Worm (Caenorhabditis elegans) whole organism, young adult: Measurements from ENCODE around the gene cyp-13A6.
A peak's percentile ranks its signal among the peaks of the same experiment; 100 is the strongest.

Experiments used
- F33H1.4 ChIP-seq: fragments of 200-800 bp; sonication (Bioruptor generic); IDR thresholded peaks from 2 replicates; pipeline ENCODE4 v1.3.6; 2022; ENCODE audit warnings: missing genetic modification reagents, missing genetic modification characterization, missing compliant biosample characterization
- F49E8.2 ChIP-seq: sonication (generic microtip); optimal IDR thresholded peaks from 3 replicates; lab custom pipeline; 2017; ENCODE audit warnings: missing genetic modification characterization, mild to moderate bottlenecking, missing compliant biosample characterization, antibody characterized with exemption, moderate library complexity; ENCODE audit not compliant: insufficient read depth
- F57A8.1 ChIP-seq: fragments of 200-800 bp; sonication (Bioruptor generic); optimal IDR thresholded peaks from 2 replicates; lab custom pipeline; 2018; ENCODE audit warnings: mild to moderate bottlenecking, missing genetic modification characterization, moderate library complexity, missing compliant biosample characterization
- T26A5.8 ChIP-seq: sonication (generic microtip); optimal IDR thresholded peaks from 2 replicates; lab custom pipeline; 2016; ENCODE audit warnings: missing genetic modification characterization, missing compliant biosample characterization
- Y53G8AR.9 ChIP-seq: fragments of 200-800 bp; sonication (Bioruptor generic); conservative IDR thresholded peaks from 2 replicates; pipeline ENCODE4 v1.3.6; 2022; ENCODE audit warnings: missing genetic modification reagents, missing genetic modification characterization, missing compliant biosample characterization
- Y67H2A.10 ChIP-seq: fragments of 200-800 bp; sonication (Bioruptor generic); conservative IDR thresholded peaks from 2 replicates; pipeline ENCODE4 v1.3.6; 2022; ENCODE audit warnings: missing genetic modification reagents, missing genetic modification characterization, missing compliant biosample characterization
- akir-1 ChIP-seq: fragments of 200-800 bp; sonication (Bioruptor generic); optimal IDR thresholded peaks from 2 replicates; lab custom pipeline; 2018; ENCODE audit warnings: mild to moderate bottlenecking, missing genetic modification characterization, moderate library complexity, missing compliant biosample characterization
- ama-1 ChIP-seq, 3 experiments: fragments of 150-350 bp in 1 of 3; sonication (generic microtip) in 2 of 3; optimal IDR thresholded peaks; 2 replicates each; lab custom pipeline; 2014 to 2018; ENCODE audit warnings: missing biosample characterization in 2 of 3, missing genetic modification characterization in 2 of 3, missing genetic modification reagents in 2 of 3
- aptf-2 ChIP-seq: fragments of 200-800 bp; sonication (Bioruptor generic); conservative IDR thresholded peaks from 2 replicates; pipeline ENCODE4 v1.3.6; 2022; ENCODE audit warnings: missing genetic modification reagents, missing genetic modification characterization, missing compliant biosample characterization
- aptf-3 ChIP-seq: fragments of 200-800 bp; sonication (Bioruptor generic); IDR thresholded peaks from 2 replicates; pipeline ENCODE4 v1.3.6; 2022; ENCODE audit warnings: missing genetic modification characterization, missing compliant biosample characterization
- attf-3 ChIP-seq: fragments of 200-800 bp; sonication (Bioruptor generic); conservative IDR thresholded peaks from 2 replicates; pipeline ENCODE4 v1.3.6; 2022; ENCODE audit warnings: missing genetic modification reagents, missing genetic modification characterization, missing compliant biosample characterization
- bed-2 ChIP-seq: fragments of 200-800 bp; sonication (Bioruptor generic); IDR thresholded peaks from 2 replicates; pipeline ENCODE4 v1.3.6; 2022; ENCODE audit warnings: missing genetic modification reagents, missing genetic modification characterization, missing compliant biosample characterization
- cebp-1 ChIP-seq, 2 experiments: fragments of 200-800 bp in 1 of 2; sonication (Bioruptor generic) in 1 of 2; sonication (generic microtip) in 1 of 2; IDR thresholded peaks in 1 of 2; optimal IDR thresholded peaks in 1 of 2; 2 replicates each; pipeline versions ENCODE4 v1.3.6 to Lab custom; 2017 to 2022; ENCODE audit warnings: missing compliant biosample characterization in 2 of 2, missing genetic modification characterization in 2 of 2, mild to moderate bottlenecking in 1 of 2, missing genetic modification reagents in 1 of 2, moderate library complexity in 1 of 2
- ceh-79 ChIP-seq: sonication (generic microtip); optimal IDR thresholded peaks from 2 replicates; lab custom pipeline; 2017; ENCODE audit warnings: mild to moderate bottlenecking, missing genetic modification characterization, missing compliant biosample characterization
- chd-7 ChIP-seq: sonication (generic microtip); optimal IDR thresholded peaks from 2 replicates; lab custom pipeline; 2016; ENCODE audit warnings: mild to moderate bottlenecking, missing genetic modification characterization, moderate library complexity, missing compliant biosample characterization
- dox-1 ChIP-seq: fragments of 200-800 bp; sonication (Bioruptor generic); IDR thresholded peaks from 2 replicates; pipeline ENCODE4 v1.3.6; 2022; ENCODE audit warnings: missing genetic modification reagents, missing genetic modification characterization, missing compliant biosample characterization
- lin-26 ChIP-seq: fragments of 200-800 bp; sonication (Bioruptor generic); IDR thresholded peaks from 2 replicates; pipeline ENCODE4 v1.3.6; 2022; ENCODE audit warnings: missing genetic modification reagents, missing genetic modification characterization, missing compliant biosample characterization
- lin-40 ChIP-seq: sonication (generic microtip); optimal IDR thresholded peaks from 2 replicates; lab custom pipeline; 2016; ENCODE audit warnings: missing genetic modification characterization, mild to moderate bottlenecking, missing compliant biosample characterization, missing genotype, missing genetic modification reagents
- lin-54 ChIP-seq: fragments of 200-800 bp; sonication (Bioruptor generic); optimal IDR thresholded peaks from 2 replicates; lab custom pipeline; 2018; ENCODE audit warnings: mild to moderate bottlenecking, missing genetic modification characterization, missing compliant biosample characterization
- lsl-1 ChIP-seq: fragments of 200-800 bp; sonication (Bioruptor generic); optimal IDR thresholded peaks from 2 replicates; lab custom pipeline; 2018; ENCODE audit warnings: mild to moderate bottlenecking, missing genetic modification characterization, moderate library complexity, missing compliant biosample characterization
- lsy-27 ChIP-seq: sonication (generic microtip); optimal IDR thresholded peaks from 2 replicates; lab custom pipeline; 2017; ENCODE audit warnings: missing genetic modification characterization, mild to moderate bottlenecking, missing compliant biosample characterization, antibody characterized with exemption, missing genotype, borderline replicate concordance; ENCODE audit not compliant: insufficient read depth
- madf-10 ChIP-seq: sonication (generic microtip); optimal IDR thresholded peaks from 2 replicates; lab custom pipeline; 2016; ENCODE audit warnings: mild to moderate bottlenecking, missing genetic modification characterization, missing compliant biosample characterization
- madf-3 ChIP-seq: fragments of 200-800 bp; sonication (Bioruptor generic); IDR thresholded peaks from 2 replicates; pipeline ENCODE4 v1.3.6; 2022; ENCODE audit warnings: missing genetic modification reagents, missing genetic modification characterization, missing compliant biosample characterization
- mel-28 ChIP-seq: sonication (generic microtip); optimal IDR thresholded peaks from 2 replicates; lab custom pipeline; 2016; ENCODE audit warnings: borderline replicate concordance, mild to moderate bottlenecking, missing genetic modification characterization, missing compliant biosample characterization
- mes-4 ChIP-seq: sonication (generic microtip); optimal IDR thresholded peaks from 2 replicates; lab custom pipeline; 2016; ENCODE audit warnings: missing genotype, missing genetic modification characterization, missing compliant biosample characterization
- mxl-1 ChIP-seq: sonication (generic microtip); optimal IDR thresholded peaks from 2 replicates; lab custom pipeline; 2016; ENCODE audit warnings: missing genetic modification characterization, missing compliant biosample characterization
- nfya-1 ChIP-seq: sonication (generic microtip); optimal IDR thresholded peaks from 2 replicates; lab custom pipeline; 2017; ENCODE audit warnings: antibody characterized with exemption, missing compliant biosample characterization, missing genetic modification characterization, borderline replicate concordance; ENCODE audit not compliant: insufficient read depth
- nhr-27 ChIP-seq: fragments of 200-800 bp; sonication (Bioruptor generic); optimal IDR thresholded peaks from 2 replicates; lab custom pipeline; 2018; ENCODE audit warnings: mild to moderate bottlenecking, missing genetic modification characterization, moderate library complexity, missing compliant biosample characterization
- nhr-80 ChIP-seq: sonication (generic microtip); optimal IDR thresholded peaks from 2 replicates; lab custom pipeline; 2016; ENCODE audit warnings: missing genetic modification characterization, missing compliant biosample characterization
- rcor-1 ChIP-seq: fragments of 200-800 bp; sonication (Bioruptor generic); IDR thresholded peaks from 2 replicates; pipeline ENCODE4 v1.3.6; 2022; ENCODE audit warnings: missing genetic modification reagents, missing genetic modification characterization, missing compliant biosample characterization
- sea-2 ChIP-seq: fragments of 200-800 bp; sonication (Bioruptor generic); IDR thresholded peaks from 2 replicates; pipeline ENCODE4 v1.3.6; 2022; ENCODE audit warnings: missing genetic modification characterization, missing compliant biosample characterization
- snpc-3.4 ChIP-seq: sonication (generic microtip); optimal IDR thresholded peaks from 2 replicates; lab custom pipeline; 2017; ENCODE audit warnings: missing genetic modification characterization, mild to moderate bottlenecking, missing compliant biosample characterization, antibody characterized with exemption, moderate library complexity, missing genotype, missing genetic modification reagents
- somi-1 ChIP-seq: fragments of 200-800 bp; sonication (Bioruptor generic); optimal IDR thresholded peaks from 2 replicates; lab custom pipeline; 2018; ENCODE audit warnings: mild to moderate bottlenecking, missing genetic modification characterization, missing compliant biosample characterization
- tbp1 ChIP-seq: fragments of 200-800 bp; sonication (Bioruptor generic); optimal IDR thresholded peaks from 2 replicates; lab custom pipeline; 2018; ENCODE audit warnings: mild to moderate bottlenecking, missing genetic modification characterization, missing compliant biosample characterization
- tlf-1 ChIP-seq: fragments of 200-800 bp; sonication (Bioruptor generic); optimal IDR thresholded peaks from 2 replicates; lab custom pipeline; 2018; ENCODE audit warnings: mild to moderate bottlenecking, missing genetic modification characterization, missing compliant biosample characterization
- xnd-1 ChIP-seq: sonication (generic microtip); optimal IDR thresholded peaks from 2 replicates; lab custom pipeline; 2016; ENCODE audit warnings: missing genotype, missing genetic modification reagents, missing genetic modification characterization, missing compliant biosample characterization
- zfh-2 ChIP-seq: fragments of 200-800 bp; sonication (Bioruptor generic); conservative IDR thresholded peaks from 2 replicates; pipeline ENCODE4 v1.3.6; 2022; ENCODE audit warnings: missing genetic modification reagents, missing genetic modification characterization, missing compliant biosample characterization
- ztf-18 ChIP-seq: sonication (generic microtip); optimal IDR thresholded peaks from 2 replicates; lab custom pipeline; 2016; ENCODE audit warnings: missing genotype, mild to moderate bottlenecking, missing genetic modification characterization, missing compliant biosample characterization
- ztf-26 ChIP-seq: sonication (generic microtip); optimal IDR thresholded peaks from 2 replicates; lab custom pipeline; 2017; ENCODE audit warnings: missing genetic modification characterization, missing compliant biosample characterization
- ztf-28 ChIP-seq: fragments of 200-800 bp; sonication (Bioruptor generic); IDR thresholded peaks from 2 replicates; pipeline ENCODE4 v1.3.6; 2022; ENCODE audit warnings: missing genetic modification reagents, missing genetic modification characterization, missing compliant biosample characterization

Gene cyp-13A6

ce11 chrII:9828502-9828901, 25.9 kb upstream of the cyp-13A6 start:
- TF ChIP-seq ztf-26 (tag; lab: Kevin White, UChicago) (no peak), T26A5.8 (tag; lab: Kevin White, UChicago) (no peak), zfh-2 (GFP tag; lab: Robert Waterston, UW) (no peak), madf-3 (GFP tag; lab: Robert Waterston, UW) (no peak), mel-28 (no peak), lin-26 (GFP tag; lab: Robert Waterston, UW) (no peak), F57A8.1 (GFP tag; lab: Kevin White, UChicago) (no peak), ztf-18 (tag; lab: Kevin White, UChicago) (no peak), lin-54 (GFP tag; lab: Kevin White, UChicago) (no peak), F49E8.2 (tag; lab: Kevin White, UChicago) (no peak), ceh-79 (tag; lab: Kevin White, UChicago) (no peak), somi-1 (GFP tag; lab: Kevin White, UChicago) (no peak)

DNA sequence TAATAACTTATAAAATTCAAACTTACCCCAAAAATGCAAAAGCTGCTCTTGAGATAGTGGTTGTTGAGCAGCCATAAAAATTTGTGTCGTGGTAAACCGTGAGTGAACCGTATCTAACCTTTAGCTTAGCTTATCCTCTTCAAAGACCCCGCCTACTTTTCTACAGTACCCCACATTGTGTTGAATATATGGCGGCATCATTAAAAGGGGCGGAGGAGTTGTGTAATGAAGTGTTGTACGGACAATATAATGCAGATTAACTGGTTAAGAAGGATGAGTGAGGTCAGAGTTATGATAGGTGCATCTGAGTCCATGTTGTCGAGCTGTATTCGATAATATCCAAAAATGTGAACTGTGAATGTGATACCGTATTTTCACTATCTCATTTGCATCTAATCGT, 25.2 kb upstream of the cyp-13A6 start, which contains the start of gene eyg-1:
Gene eyg-1, minus strand, starts transcription at position 101 of the 400 bp plus-strand sequence.
- TF ChIP-seq xnd-1 (tag; lab: Kevin White, UChicago) (no peak), nfya-1 (tag; lab: Kevin White, UChicago) (no peak), somi-1 (GFP tag; lab: Kevin White, UChicago) (no peak), mel-28 (no peak), akir-1 (no peak), dox-1 (GFP tag; lab: Robert Waterston, UW) (no peak), chd-7 (tag; lab: Kevin White, UChicago) (no peak), ztf-28 (GFP tag; lab: Robert Waterston, UW) (no peak), mes-4 (tag; lab: Kevin White, UChicago) (no peak)

ce11 chrII:9826946-9827345, 24.3 kb upstream of the cyp-13A6 start:
- no peak for TF ChIP-seq sea-2 (GFP tag; lab: Robert Waterston, UW)
- TF ChIP-seq zfh-2 (GFP tag; lab: Robert Waterston, UW) = 0 out of 2 replicates have a peak, but pooled peaks have one; percentile 16
- TF ChIP-seq madf-10 (tag; lab: Kevin White, UChicago) = no peak
- no peak for TF ChIP-seq mel-28
- TF ChIP-seq ztf-28 (GFP tag; lab: Robert Waterston, UW) = no peak
- no peak for TF ChIP-seq lin-40 (tag; lab: Kevin White, UChicago)
- TF ChIP-seq nhr-27 (tag; lab: Kevin White, UChicago) = no peak
- TF ChIP-seq, all 124 proteins: peak for 1

DNA sequence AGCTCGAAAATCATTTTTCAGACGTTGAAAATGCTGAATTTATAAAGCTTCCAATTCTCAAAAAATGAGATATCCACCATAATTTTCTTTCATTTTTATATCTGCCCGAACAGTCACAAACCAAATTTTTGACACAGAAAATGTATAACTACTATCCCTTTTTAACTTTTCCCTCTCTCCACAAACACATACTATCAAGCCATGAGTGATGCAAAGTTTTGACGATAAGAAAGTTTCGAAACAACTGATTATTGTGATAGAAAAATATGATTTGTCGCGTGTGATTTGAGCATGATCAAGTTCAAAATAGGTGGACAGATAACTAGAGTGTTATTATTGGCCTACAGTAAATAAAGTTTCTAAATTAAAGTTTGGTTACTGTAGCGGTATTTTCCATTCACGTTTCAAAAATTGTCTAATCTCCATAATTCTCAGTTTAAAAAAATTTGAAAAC, 4.9 kb upstream of the cyp-13A6 start, which contains the start of gene cyp-13A8:
Gene cyp-13A8, minus strand, starts transcription at position 51 of the 454 bp plus-strand sequence.
- TF ChIP-seq ama-1 (optimal IDR thresholded peaks at IDR 0.05; lab: Kevin White, UChicago) = no peak
- no peak for TF ChIP-seq ama-1 (GFP tag; optimal IDR thresholded peaks at IDR 0.05; lab: Kevin White, UChicago)
- TF ChIP-seq cebp-1 (GFP tag; IDR thresholded peaks at IDR 0.05; lab: Robert Waterston, UW) = no peak
- TF ChIP-seq cebp-1 (tag; optimal IDR thresholded peaks at IDR 0.05; lab: Kevin White, UChicago) = peak; percentile 60
- peak; percentile 77 for TF ChIP-seq nhr-80 (tag; lab: Kevin White, UChicago)
- no peak for TF ChIP-seq lsl-1 (GFP tag; lab: Kevin White, UChicago)
- TF ChIP-seq Y53G8AR.9 (GFP tag; lab: Robert Waterston, UW) = no peak

DNA sequence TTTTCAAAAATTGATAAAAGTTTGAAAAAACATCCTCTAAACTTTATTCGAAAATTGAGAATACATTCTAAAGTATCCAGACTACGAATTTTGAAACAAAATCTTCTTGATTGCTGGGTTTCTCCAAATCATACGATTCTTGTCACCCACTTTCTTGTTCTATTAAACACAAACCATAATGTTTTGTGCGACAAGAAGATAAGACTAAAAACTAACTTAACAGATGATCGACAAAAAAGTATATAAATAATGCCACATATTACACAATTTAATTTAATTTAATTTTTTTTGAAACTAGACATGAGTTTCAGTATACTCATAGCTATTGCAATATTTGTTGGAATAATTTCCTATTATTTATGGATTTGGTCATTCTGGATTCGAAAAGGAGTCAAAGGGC, 699 bp upstream of the cyp-13A6 start, which contains the start of gene cyp-13A7:
Gene cyp-13A7, plus strand, starts transcription at position 301 of the 400 bp plus-strand sequence.
- TF ChIP-seq aptf-3 (GFP tag; lab: Robert Waterston, UW) (no peak), lsy-27 (no peak), snpc-3.4 (tag; lab: Kevin White, UChicago) (no peak), Y67H2A.10 (GFP tag; lab: Robert Waterston, UW) (no peak), madf-3 (GFP tag; lab: Robert Waterston, UW) (no peak), tbp1 (GFP tag; lab: Kevin White, UChicago) (no peak), tlf-1 (GFP tag; lab: Kevin White, UChicago) (no peak), mel-28 (no peak), rcor-1 (no peak), bed-2 (GFP tag; lab: Robert Waterston, UW) (no peak), attf-3 (no peak), F33H1.4 (no peak), aptf-2 (GFP tag; lab: Robert Waterston, UW) (no peak), mxl-1 (tag; lab: Kevin White, UChicago) (no peak)
